Worm (Caenorhabditis elegans): Measurements from ENCODE around the gene amt-1.
A peak's percentile ranks its signal among the peaks of the same experiment; 100 is the strongest.

The amt-1 gene

DNA sequence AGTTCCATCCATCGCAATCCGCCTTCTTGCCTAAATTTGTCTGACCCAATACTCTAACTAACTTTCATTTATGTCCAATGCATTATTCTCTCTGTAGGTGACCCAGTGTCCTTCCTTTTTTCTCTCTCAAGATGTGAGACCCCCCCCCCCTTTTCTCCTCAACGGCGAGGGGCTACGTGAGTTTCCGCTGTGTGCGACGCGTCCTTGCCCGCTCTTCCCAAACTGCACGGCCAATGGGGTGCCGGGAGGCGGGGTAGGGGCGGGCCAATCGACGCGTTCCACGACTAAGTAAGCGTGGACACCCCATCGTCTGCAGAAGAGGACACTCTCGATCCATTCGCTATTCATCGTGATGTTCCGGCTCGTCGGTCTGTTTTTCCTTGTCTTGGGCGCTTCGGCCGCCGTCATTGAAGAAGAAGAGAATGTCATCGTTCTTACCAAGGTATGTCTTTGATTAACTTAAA is 47.3 kb upstream of the amt-1 start, which contains the start of gene pdi-2 (continued):
- TF ChIP-seq Y79H2A.3 (GFP tag; conservative IDR thresholded peaks at IDR 0.05) (no peak), madf-8 (GFP tag; conservative IDR thresholded peaks at IDR 0.05) (no peak), nhr-120 (GFP tag; IDR thresholded peaks at IDR 0.05) (no peak)

- TF ChIP-seq lin-35 (GFP tag; optimal IDR thresholded peaks at IDR 0.05) (no peak), nhr-179 (tag; optimal IDR thresholded peaks at IDR 0.05) (no peak), lag-1 (GFP tag; IDR thresholded peaks at IDR 0.05) (no peak)
Observed at ce11 chrX:4524844-4525243, 46.4 kb upstream of the amt-1 start.

ce11 chrX:4526412-4526811 is 44.8 kb upstream of the amt-1 start:
- TF ChIP-seq zim-3 (tag; optimal IDR thresholded peaks at IDR 0.05): no peak
- peak; percentile 6 for TF ChIP-seq ZK185.1 (tag; optimal IDR thresholded peaks at IDR 0.05; ENCODE audit: poor library complexity, severe bottlenecking)
- TF ChIP-seq nhr-120 (GFP tag; IDR thresholded peaks at IDR 0.05): no peak
- no peak for TF ChIP-seq C17E4.6 (GFP tag; IDR thresholded peaks at IDR 0.05)
- no peak for TF ChIP-seq attf-5 (GFP tag; optimal IDR thresholded peaks at IDR 0.05)
- peak; percentile 1 for TF ChIP-seq lin-40 (tag; optimal IDR thresholded peaks at IDR 0.05)
- TF ChIP-seq T07F8.4 (tag; optimal IDR thresholded peaks at IDR 0.05): no peak
- TF ChIP-seq F52B5.7 (tag; optimal IDR thresholded peaks at IDR 0.05): no peak
- TF ChIP-seq mcd-1 (GFP tag; IDR thresholded peaks at IDR 0.05): no peak
- TF ChIP-seq chd-7 (tag; optimal IDR thresholded peaks at IDR 0.05): no peak
- peak; percentile 71 for TF ChIP-seq ama-1 (optimal IDR thresholded peaks at IDR 0.05)
- TF ChIP-seq ama-1 (GFP tag; optimal IDR thresholded peaks at IDR 0.05): no peak
- no peak for TF ChIP-seq nfya-2 (GFP tag; IDR thresholded peaks at IDR 0.05)
- no peak for TF ChIP-seq fkh-3 (tag; optimal IDR thresholded peaks at IDR 0.05)
- TF ChIP-seq sdz-38 (tag; optimal IDR thresholded peaks at IDR 0.05): no peak
- no peak for TF ChIP-seq lin-54 (GFP tag; optimal IDR thresholded peaks at IDR 0.05)
- TF ChIP-seq nhr-179 (tag; optimal IDR thresholded peaks at IDR 0.05): no peak
- no peak for TF ChIP-seq lsy-27 (tag; optimal IDR thresholded peaks at IDR 0.05; ENCODE audit: borderline replicate concordance, insufficient read depth)
- TF ChIP-seq lag-1 (GFP tag; IDR thresholded peaks at IDR 0.05): no peak

DNA sequence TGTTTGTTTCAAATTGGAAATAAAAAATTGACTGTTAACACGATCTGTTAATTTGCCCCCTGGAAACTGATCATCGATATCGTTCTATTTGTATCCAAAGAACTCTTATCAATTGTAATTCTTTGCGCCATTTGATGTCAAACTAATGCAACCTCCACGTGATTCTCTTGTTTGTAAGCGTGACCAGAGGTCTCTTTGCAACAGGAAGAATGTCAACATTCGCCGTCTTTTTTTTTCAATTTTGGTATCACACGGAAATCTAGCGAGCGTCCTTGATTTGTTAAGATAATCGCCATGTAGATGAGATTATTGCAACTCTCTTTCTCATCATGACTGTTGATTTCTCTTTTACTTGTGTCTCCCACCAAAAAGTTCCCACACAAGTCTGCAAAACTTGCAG is 42.3 kb upstream of the amt-1 start:
- no peak for TF ChIP-seq nhr-120 (GFP tag; IDR thresholded peaks at IDR 0.05)
- TF ChIP-seq lin-40 (tag; optimal IDR thresholded peaks at IDR 0.05): peak; percentile 72
- peak; percentile 59 for TF ChIP-seq ztf-26 (tag; optimal IDR thresholded peaks at IDR 0.05)
- TF ChIP-seq sdz-38 (tag; optimal IDR thresholded peaks at IDR 0.05): no peak
- no peak for TF ChIP-seq lsy-27 (tag; optimal IDR thresholded peaks at IDR 0.05; ENCODE audit: borderline replicate concordance, insufficient read depth)
- TF ChIP-seq K11D2.4 (GFP tag; IDR thresholded peaks at IDR 0.05): 0 out of 2 replicates have a peak, but pooled peaks have one; percentile 24
- no peak for TF ChIP-seq zim-3 (tag; optimal IDR thresholded peaks at IDR 0.05)
- no peak for TF ChIP-seq rpc-1 (optimal IDR thresholded peaks at IDR 0.05)
- TF ChIP-seq rpc-1 (tag; optimal IDR thresholded peaks at IDR 0.05): no peak
- TF ChIP-seq lsl-1 (GFP tag; optimal IDR thresholded peaks at IDR 0.05): no peak
- no peak for TF ChIP-seq B0035.1 (tag; optimal IDR thresholded peaks at IDR 0.05)
- TF ChIP-seq chd-7 (tag; optimal IDR thresholded peaks at IDR 0.05): no peak
- no peak for TF ChIP-seq mxl-1 (tag; optimal IDR thresholded peaks at IDR 0.05)
- no peak for TF ChIP-seq ceh-100 (GFP tag; IDR thresholded peaks at IDR 0.05)
- TF ChIP-seq somi-1 (GFP tag; optimal IDR thresholded peaks at IDR 0.05): peak; percentile 49
- TF ChIP-seq C06A6.2 (GFP tag; conservative IDR thresholded peaks at IDR 0.05): no peak
- peak; percentile 19; the same call in 1 of the 2 replicates for TF ChIP-seq dox-1 (GFP tag; IDR thresholded peaks at IDR 0.05)
- TF ChIP-seq tbp1 (GFP tag; optimal IDR thresholded peaks at IDR 0.05): peak; percentile 23
- TF ChIP-seq ama-1 (optimal IDR thresholded peaks at IDR 0.05): no peak
- TF ChIP-seq ama-1 (GFP tag; optimal IDR thresholded peaks at IDR 0.05): no peak
- TF ChIP-seq hrde-1 (tag; optimal IDR thresholded peaks at IDR 0.05; ENCODE audit: borderline replicate concordance): no peak
- no peak for TF ChIP-seq F33H1.4 (GFP tag; IDR thresholded peaks at IDR 0.05)
- no peak for TF ChIP-seq cebp-1 (GFP tag; IDR thresholded peaks at IDR 0.05)
- peak; percentile 31 for TF ChIP-seq cebp-1 (tag; optimal IDR thresholded peaks at IDR 0.05)
- TF ChIP-seq hsf-1 (GFP tag; IDR thresholded peaks at IDR 0.05): no peak
- no peak for TF ChIP-seq cebp-2 (GFP tag; IDR thresholded peaks at IDR 0.05)
- TF ChIP-seq F37B4.10 (GFP tag; IDR thresholded peaks at IDR 0.05): no peak
- peak in 1 of 2 experiments; percentile 2 for TF ChIP-seq let-607 (tag; optimal IDR thresholded peaks at IDR 0.05)
- no peak for TF ChIP-seq Y95B8A.8 (GFP tag; IDR thresholded peaks at IDR 0.05)
- peak; percentile 82 for TF ChIP-seq nhr-80 (tag; optimal IDR thresholded peaks at IDR 0.05)
